Worm (Caenorhabditis elegans): Measurements from ENCODE around the gene sri-18.

DNA sequence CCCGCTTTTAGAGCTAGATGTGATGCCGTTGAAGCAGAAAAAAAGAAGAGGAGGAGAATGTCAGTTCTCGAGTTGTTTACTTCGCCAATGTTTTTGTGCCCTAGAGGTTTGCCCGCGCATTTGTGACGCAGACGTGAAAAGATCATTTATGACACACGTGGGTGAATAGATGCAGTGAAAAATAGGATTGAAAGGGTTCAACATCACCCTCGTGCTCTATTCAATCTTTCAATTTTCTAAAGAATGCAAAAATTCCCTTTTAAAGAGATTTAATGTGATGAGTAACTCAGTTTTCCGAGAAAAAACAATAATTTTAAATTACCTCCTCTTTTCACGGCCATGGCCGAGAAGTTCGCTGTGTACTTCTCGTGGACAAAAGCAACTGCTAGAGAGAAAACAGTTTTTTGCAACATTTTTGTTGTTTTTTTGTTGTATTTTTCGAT is 13.9 kb downstream of the sri-18 start:
- no peak for TF ChIP-seq ama-1 (optimal IDR thresholded peaks at IDR 0.05)
- TF ChIP-seq pes-1 (GFP tag; IDR thresholded peaks at IDR 0.05) = no peak
- TF ChIP-seq flt-1 (GFP tag; IDR thresholded peaks at IDR 0.05) = no peak
- no peak for TF ChIP-seq tbx-11 (GFP tag; IDR thresholded peaks at IDR 0.05)
- no peak for TF ChIP-seq F13C5.2 (tag; optimal IDR thresholded peaks at IDR 0.05)
- TF ChIP-seq sea-1 (GFP tag; conservative IDR thresholded peaks at IDR 0.05) = no peak
- no peak for TF ChIP-seq tbx-37 (GFP tag; conservative IDR thresholded peaks at IDR 0.05)
- TF ChIP-seq tra-4 (tag; optimal IDR thresholded peaks at IDR 0.05) = no peak
- no peak for TF ChIP-seq ceh-36 (tag; optimal IDR thresholded peaks at IDR 0.05)
- no peak for TF ChIP-seq ceh-13 (GFP tag; optimal IDR thresholded peaks at IDR 0.05)
- TF ChIP-seq hmg-4 (GFP tag; optimal IDR thresholded peaks at IDR 0.05) = no peak
- TF ChIP-seq scrt-1 (GFP tag; IDR thresholded peaks at IDR 0.05) = no peak

Data from whole organism, early embryonic.